Worm (Caenorhabditis elegans): ENCODE measurements around the gene nmy-1.

DNA sequence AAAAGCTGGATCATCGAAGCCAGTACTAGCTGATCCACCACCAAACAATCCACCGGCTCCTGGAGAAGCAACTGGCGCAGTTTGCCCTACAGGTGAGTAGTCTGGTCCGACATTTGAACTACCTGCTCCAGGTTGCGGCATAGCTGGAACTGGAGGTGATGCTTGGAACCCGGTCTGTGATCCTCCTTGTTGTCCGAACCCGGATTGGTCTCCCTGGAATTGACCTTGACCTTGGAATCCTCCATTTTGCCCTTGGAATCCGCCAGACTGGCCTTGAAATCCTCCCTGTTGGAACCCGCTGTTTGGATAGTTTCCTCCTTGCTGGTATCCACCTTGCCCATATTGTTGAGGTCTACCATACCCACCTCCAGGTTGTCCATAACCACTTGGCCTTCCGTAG, 36.6 kb downstream of the nmy-1 start:
- TF ChIP-seq him-1 (tag; optimal IDR thresholded peaks at IDR 0.05) (no peak), dao-5 (tag; optimal IDR thresholded peaks at IDR 0.05) (no peak)
